Worm (Caenorhabditis elegans) whole organism, midembryonic: ENCODE data around the gene T02C12.5.

ENCODE experiments used
- T22C8.4 ChIP-seq: fragments of 200-800 bp; sonication (Bioruptor generic); IDR thresholded peaks from 2 replicates; pipeline ENCODE4 v1.3.6; 2022; ENCODE audit warnings: missing genetic modification characterization, missing compliant biosample characterization
- cog-1 ChIP-seq: sonication (generic microtip); optimal IDR thresholded peaks from 2 replicates; lab custom pipeline; 2016; ENCODE audit warnings: missing genetic modification characterization, missing compliant biosample characterization
- flt-1 ChIP-seq: fragments of 200-800 bp; sonication (Bioruptor generic); IDR thresholded peaks from 2 replicates; pipeline ENCODE4 v1.3.6; 2022; ENCODE audit warnings: missing genetic modification characterization, missing compliant biosample characterization
- klf-2 ChIP-seq: fragments of 200-800 bp; sonication (Bioruptor generic); conservative IDR thresholded peaks from 2 replicates; pipeline ENCODE4 v1.3.6; 2022; ENCODE audit warnings: missing genetic modification reagents, missing genetic modification characterization, missing compliant biosample characterization
- ref-1 ChIP-seq: fragments of 200-800 bp; sonication (Bioruptor generic); conservative IDR thresholded peaks from 2 replicates; pipeline ENCODE4 v1.3.6; 2022; ENCODE audit warnings: missing genetic modification reagents, missing genetic modification characterization, missing compliant biosample characterization
- ztf-23 ChIP-seq: fragments of 200-800 bp; sonication (Bioruptor generic); IDR thresholded peaks from 2 replicates; pipeline ENCODE4 v1.3.6; 2022; ENCODE audit warnings: missing genetic modification reagents, missing genetic modification characterization, missing compliant biosample characterization
- ztf-29 ChIP-seq: fragments of 200-800 bp; sonication (Bioruptor generic); IDR thresholded peaks from 2 replicates; pipeline ENCODE4 v1.3.6; 2022; ENCODE audit warnings: missing genetic modification reagents, missing genetic modification characterization, missing compliant biosample characterization

DNA sequence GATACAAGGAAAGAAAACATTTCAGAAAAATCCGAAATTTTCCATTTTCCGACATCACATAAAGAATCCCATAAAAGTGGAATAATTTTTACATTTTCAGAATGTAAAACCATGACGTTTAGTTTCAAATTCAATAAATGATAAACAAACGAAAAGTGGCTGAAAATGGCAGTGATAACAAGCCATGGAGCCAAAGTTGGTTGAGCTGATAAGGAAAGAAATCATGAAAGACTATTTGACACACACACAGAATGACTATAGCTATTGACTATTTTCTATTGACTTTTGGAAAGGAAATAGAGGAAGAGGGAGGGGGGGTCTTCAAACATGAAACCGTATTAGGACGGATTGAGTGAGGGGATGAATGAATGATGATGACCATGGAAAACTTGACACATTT is 11.8 kb upstream of the T02C12.5 start:
- no peak for TF ChIP-seq ztf-23 (GFP tag; lab: Robert Waterston, UW)
- TF ChIP-seq T22C8.4 (GFP tag; lab: Robert Waterston, UW) = no peak
- TF ChIP-seq ref-1 (GFP tag; lab: Robert Waterston, UW) = no peak
- TF ChIP-seq cog-1 (tag; lab: Kevin White, UChicago) = no peak
- no peak for TF ChIP-seq ztf-29
- no peak for TF ChIP-seq flt-1 (GFP tag; lab: Robert Waterston, UW)
- no peak for TF ChIP-seq klf-2 (GFP tag; lab: Robert Waterston, UW)
